Fruit fly (Drosophila melanogaster): ENCODE measurements around the gene CG4325.

The CG4325 gene

DNA sequence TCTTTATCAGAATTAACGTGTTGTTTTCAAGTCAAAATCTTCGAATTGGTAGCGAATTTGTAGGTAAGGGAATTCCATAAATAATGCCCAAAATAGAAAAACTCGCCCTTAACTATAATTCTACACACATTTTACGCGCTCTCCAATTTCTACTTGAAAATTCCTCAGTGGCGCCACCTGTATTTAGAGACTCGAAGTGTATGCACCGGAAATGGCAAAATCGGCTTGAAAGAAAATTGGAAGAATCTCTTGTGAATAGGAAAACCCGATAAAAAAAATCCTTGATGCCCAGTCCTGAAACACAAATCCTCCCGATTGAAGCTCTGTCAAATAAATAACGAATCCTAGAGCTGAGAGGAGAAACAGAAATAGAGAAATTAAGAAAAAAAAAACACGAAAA is 37.8 kb downstream of the CG4325 start (continued):
- TF ChIP-seq Optix (GFP tag; IDR thresholded peaks at IDR 0.05) (peak; percentile 53; the same call in 2 of the 3 replicates), CG1603 (tag; optimal IDR thresholded peaks at IDR 0.05) (no peak), odd (GFP tag; optimal IDR thresholded peaks at IDR 0.05) (peak; percentile 77), dm (GFP tag; optimal IDR thresholded peaks at IDR 0.05) (peak; percentile 60), CG2116 (GFP tag; optimal IDR thresholded peaks at IDR 0.05) (peak; percentile 71), CG7786 (GFP tag; optimal IDR thresholded peaks at IDR 0.05) (peak; percentile 6), aop (GFP tag; IDR thresholded peaks at IDR 0.05) (no peak), CG1792 (GFP tag; optimal IDR thresholded peaks at IDR 0.05) (peak; percentile 41), bsh (GFP tag; optimal IDR thresholded peaks at IDR 0.05) (peak in 1 of 2 experiments; percentile 60), fd102C (GFP tag; optimal IDR thresholded peaks at IDR 0.05) (peak; percentile 70), CG3726 (GFP tag; IDR thresholded peaks at IDR 0.05) (no peak), CG4730 (GFP tag; IDR thresholded peaks at IDR 0.05) (no peak), CG4282 (GFP tag; optimal IDR thresholded peaks at IDR 0.05) (no peak), so (GFP tag; IDR thresholded peaks at IDR 0.05) (peak; percentile 55; the same call in 2 of the 3 replicates), Sry-δ (GFP tag; optimal IDR thresholded peaks at IDR 0.05) (peak; percentile 29), CG10366 (GFP tag; IDR thresholded peaks at IDR 0.05) (peak; percentile 41; the same call in 1 of the 2 replicates), mld (GFP tag; IDR thresholded peaks at IDR 0.05; ENCODE audit: partially characterized antibody) (no peak), CG10431 (GFP tag; optimal IDR thresholded peaks at IDR 0.05) (peak; percentile 75), klu (GFP tag; IDR thresholded peaks at IDR 0.05) (no peak), CG30020 (tag; optimal IDR thresholded peaks at IDR 0.05) (peak; percentile 5), az2 (GFP tag; optimal IDR thresholded peaks at IDR 0.05) (peak; percentile 48), CG30431 (GFP tag; optimal IDR thresholded peaks at IDR 0.05) (peak; percentile 4), CoRest (tag; optimal IDR thresholded peaks at IDR 0.05) (peak; percentile 62), ase (GFP tag; IDR thresholded peaks at IDR 0.05) (peak; percentile 67; the same call in 2 of the 3 replicates), CG9817 (tag; optimal IDR thresholded peaks at IDR 0.05) (peak; percentile 61), Dref (GFP tag; IDR thresholded peaks at IDR 0.05) (peak; percentile 35), CG2120 (GFP tag; optimal IDR thresholded peaks at IDR 0.05) (no peak), CG17361 (GFP tag; IDR thresholded peaks at IDR 0.05) (peak; percentile 74), ranshi (GFP tag; IDR thresholded peaks at IDR 0.05) (0 out of 2 replicates have a peak, but pooled peaks have one; percentile 13), Jarid2 (GFP tag; optimal IDR thresholded peaks at IDR 0.05) (peak; percentile 39), sim (GFP tag; IDR thresholded peaks at IDR 0.05) (0 out of 2 replicates have a peak, but pooled peaks have one; percentile 19), CG12659 (GFP tag; optimal IDR thresholded peaks at IDR 0.05) (peak; percentile 72), lola (GFP tag; optimal IDR thresholded peaks at IDR 0.05) (no peak), Hmx (GFP tag; optimal IDR thresholded peaks at IDR 0.05) (no peak), TFAM (GFP tag; optimal IDR thresholded peaks at IDR 0.05) (no peak), esg (GFP tag; conservative IDR thresholded peaks at IDR 0.05) (no peak), NC2α (GFP tag; optimal IDR thresholded peaks at IDR 0.05) (peak; percentile 54), maf-S (GFP tag; optimal IDR thresholded peaks at IDR 0.05) (peak; percentile 49), CG12236 (GFP tag; optimal IDR thresholded peaks at IDR 0.05) (peak; percentile 66), Doc3 (GFP tag; IDR thresholded peaks at IDR 0.05; ENCODE audit: partially characterized antibody) (no peak), bowl (GFP tag; IDR thresholded peaks at IDR 0.05) (no peak), Stat92E (GFP tag; optimal IDR thresholded peaks at IDR 0.05) (no peak), CG10959 (GFP tag; IDR thresholded peaks at IDR 0.05) (no peak), fd64A (GFP tag; optimal IDR thresholded peaks at IDR 0.05) (peak; percentile 68), CG33213 (GFP tag; optimal IDR thresholded peaks at IDR 0.05) (peak; percentile 77), CG9609 (GFP tag; optimal IDR thresholded peaks at IDR 0.05) (peak; percentile 55), E2f1 (GFP tag; IDR thresholded peaks at IDR 0.05) (peak; percentile 53; the same call in 1 of the 2 replicates), gcm (GFP tag; optimal IDR thresholded peaks at IDR 0.05) (peak; percentile 62), Xrp1 (GFP tag; IDR thresholded peaks at IDR 0.05) (no peak), tap (tag; optimal IDR thresholded peaks at IDR 0.05) (peak; percentile 35), gfzf (GFP tag; optimal IDR thresholded peaks at IDR 0.05) (peak; percentile 17)
